Worm (Caenorhabditis elegans) whole organism, L2 larva: ENCODE data around the gene C54D10.3.
A peak's percentile ranks its signal among the peaks of the same experiment; 100 is the strongest.

ENCODE experiments used
- C34F6.9 ChIP-seq: fragments of 150-350 bp; optimal IDR thresholded peaks from 2 replicates; lab custom pipeline; 2014; ENCODE audit warnings: missing biosample characterization, missing genetic modification characterization
- F13H6.1 ChIP-seq: sonication (generic microtip); optimal IDR thresholded peaks from 2 replicates; lab custom pipeline; 2016; ENCODE audit warnings: missing genetic modification characterization, missing compliant biosample characterization
- R02D3.7 ChIP-seq: fragments of 150-350 bp; optimal IDR thresholded peaks from 2 replicates; lab custom pipeline; 2014; ENCODE audit warnings: missing biosample characterization, missing genetic modification characterization
- ZK546.5 ChIP-seq: sonication (generic microtip); optimal IDR thresholded peaks from 2 replicates; lab custom pipeline; 2017; ENCODE audit warnings: missing biosample characterization, missing genetic modification characterization
- aly-2 ChIP-seq: fragments of 150-350 bp; optimal IDR thresholded peaks from 2 replicates; lab custom pipeline; 2014; ENCODE audit warnings: missing biosample characterization, missing genetic modification characterization
- ama-1 ChIP-seq: fragments of 150-350 bp; optimal IDR thresholded peaks from 2 replicates; lab custom pipeline; 2018; ENCODE audit warnings: inconsistent platforms
- ceh-16 ChIP-seq: fragments of 150-350 bp; optimal IDR thresholded peaks from 2 replicates; lab custom pipeline; 2014; ENCODE audit warnings: missing biosample characterization, missing genetic modification characterization
- crh-2 ChIP-seq: sonication (generic microtip); optimal IDR thresholded peaks from 2 replicates; lab custom pipeline; 2017; ENCODE audit warnings: missing biosample characterization, missing genetic modification characterization
- dmd-4 ChIP-seq: sonication (generic microtip); optimal IDR thresholded peaks from 2 replicates; lab custom pipeline; 2017; ENCODE audit warnings: missing biosample characterization, missing genetic modification characterization
- elt-1 ChIP-seq: fragments of 150-350 bp; optimal IDR thresholded peaks from 2 replicates; lab custom pipeline; 2014; ENCODE audit warnings: missing biosample characterization, missing genetic modification characterization
- fos-1 ChIP-seq: fragments of 150-350 bp; optimal IDR thresholded peaks from 2 replicates; lab custom pipeline; 2014; ENCODE audit warnings: missing biosample characterization, missing genetic modification characterization
- gmeb-1 ChIP-seq: fragments of 150-350 bp; optimal IDR thresholded peaks from 2 replicates; lab custom pipeline; 2014; ENCODE audit warnings: missing biosample characterization, missing genetic modification characterization
- lin-13 ChIP-seq: fragments of 150-350 bp; optimal IDR thresholded peaks from 2 replicates; lab custom pipeline; 2014; ENCODE audit warnings: missing biosample characterization, missing genetic modification reagents, missing genetic modification characterization
- lin-39 ChIP-seq: fragments of 150-350 bp; optimal IDR thresholded peaks from 2 replicates; lab custom pipeline; 2014; ENCODE audit warnings: missing biosample characterization, missing genetic modification reagents, missing genetic modification characterization
- lsy-2 ChIP-seq, 2 experiments: fragments of 150-350 bp in 1 of 2; sonication (generic microtip) in 1 of 2; optimal IDR thresholded peaks; 2 replicates each; lab custom pipeline; 2014 to 2017; ENCODE audit warnings: missing biosample characterization in 2 of 2, missing genetic modification characterization in 2 of 2
- mab-5 ChIP-seq: fragments of 150-350 bp; optimal IDR thresholded peaks from 2 replicates; lab custom pipeline; 2014; ENCODE audit warnings: missing biosample characterization, missing genetic modification characterization
- mbf-1 ChIP-seq: sonication (generic microtip); optimal IDR thresholded peaks from 2 replicates; lab custom pipeline; 2017; ENCODE audit warnings: missing biosample characterization, missing genetic modification characterization
- nhr-11 ChIP-seq: fragments of 150-350 bp; optimal IDR thresholded peaks from 2 replicates; lab custom pipeline; 2014; ENCODE audit warnings: missing biosample characterization, missing genetic modification characterization
- nhr-12 ChIP-seq: fragments of 150-350 bp; optimal IDR thresholded peaks from 2 replicates; lab custom pipeline; 2014; ENCODE audit warnings: missing biosample characterization, missing genetic modification characterization
- nhr-23 ChIP-seq: fragments of 150-350 bp; optimal IDR thresholded peaks from 2 replicates; lab custom pipeline; 2014; ENCODE audit warnings: missing biosample characterization, missing genetic modification reagents, missing genetic modification characterization
- nhr-237 ChIP-seq: fragments of 150-350 bp; optimal IDR thresholded peaks from 2 replicates; lab custom pipeline; 2014; ENCODE audit warnings: missing biosample characterization, missing genetic modification characterization
- nhr-25 ChIP-seq: fragments of 150-350 bp; sonication (generic microtip); optimal IDR thresholded peaks from 3 replicates; lab custom pipeline; 2014; ENCODE audit warnings: missing biosample characterization, missing genetic modification characterization
- peb-1 ChIP-seq: fragments of 150-350 bp; optimal IDR thresholded peaks from 2 replicates; lab custom pipeline; 2014; ENCODE audit warnings: missing biosample characterization, missing genetic modification characterization
- sem-4 ChIP-seq: fragments of 150-350 bp; optimal IDR thresholded peaks from 2 replicates; lab custom pipeline; 2014; ENCODE audit warnings: missing biosample characterization, missing genetic modification reagents, missing genetic modification characterization
- skn-1 ChIP-seq: sonication (generic microtip); optimal IDR thresholded peaks from 2 replicates; lab custom pipeline; 2017; ENCODE audit warnings: missing biosample characterization, missing genetic modification characterization
- sma-9 ChIP-seq, 2 experiments: fragments of 150-350 bp in 1 of 2; sonication (generic microtip) in 1 of 2; optimal IDR thresholded peaks; 2 replicates each; lab custom pipeline; 2014 to 2016; ENCODE audit warnings: missing genetic modification characterization in 2 of 2, mild to moderate bottlenecking in 1 of 2, missing biosample characterization in 1 of 2, missing compliant biosample characterization in 1 of 2, missing genetic modification reagents in 1 of 2, moderate library complexity in 1 of 2
- snpc-4 ChIP-seq: fragments of 150-350 bp; optimal IDR thresholded peaks from 2 replicates; lab custom pipeline; 2014; ENCODE audit warnings: missing biosample characterization, missing genetic modification characterization
- unc-39 ChIP-seq: fragments of 150-350 bp; optimal IDR thresholded peaks from 2 replicates; lab custom pipeline; 2014; ENCODE audit warnings: missing biosample characterization, missing genetic modification characterization
- unc-55 ChIP-seq: fragments of 150-350 bp; sonication (generic microtip); optimal IDR thresholded peaks from 3 replicates; lab custom pipeline; 2014; ENCODE audit warnings: missing biosample characterization, missing genetic modification reagents, missing genetic modification characterization
- unc-62 ChIP-seq: fragments of 150-350 bp; optimal IDR thresholded peaks from 2 replicates; lab custom pipeline; 2014; ENCODE audit warnings: missing biosample characterization, missing genetic modification reagents, missing genetic modification characterization
- ztf-1 ChIP-seq: fragments of 200-800 bp; sonication (Bioruptor generic); conservative IDR thresholded peaks from 2 replicates; pipeline ENCODE4 v1.3.6; 2022; ENCODE audit warnings: missing genetic modification characterization, missing compliant biosample characterization
- ztf-11 ChIP-seq: sonication (generic microtip); optimal IDR thresholded peaks from 2 replicates; lab custom pipeline; 2017; ENCODE audit warnings: missing biosample characterization, missing genetic modification characterization
- ztf-4 ChIP-seq: fragments of 150-350 bp; optimal IDR thresholded peaks from 2 replicates; lab custom pipeline; 2014; ENCODE audit warnings: missing biosample characterization, missing genetic modification characterization

The C54D10.3 gene

ce11 chrV:12415656-12416055 is 2.7 kb upstream of the C54D10.3 start, which contains the start of gene cdr-2:
Gene cdr-2 (minus strand): TSS chrV:12415709.
- TF ChIP-seq peb-1 (tag; lab: Kevin White, UChicago) = no peak
- TF ChIP-seq unc-39 (tag; lab: Kevin White, UChicago) = no peak
- TF ChIP-seq snpc-4 (tag; lab: Kevin White, UChicago) = no peak
- TF ChIP-seq sma-9 (GFP tag; optimal IDR thresholded peaks at IDR 0.05; lab: Kevin White, UChicago) = peak; percentile 63
- TF ChIP-seq sma-9 (tag; optimal IDR thresholded peaks at IDR 0.05; lab: Kevin White, UChicago) = no peak
- peak; percentile 81 for TF ChIP-seq fos-1 (tag; lab: Kevin White, UChicago)

DNA sequence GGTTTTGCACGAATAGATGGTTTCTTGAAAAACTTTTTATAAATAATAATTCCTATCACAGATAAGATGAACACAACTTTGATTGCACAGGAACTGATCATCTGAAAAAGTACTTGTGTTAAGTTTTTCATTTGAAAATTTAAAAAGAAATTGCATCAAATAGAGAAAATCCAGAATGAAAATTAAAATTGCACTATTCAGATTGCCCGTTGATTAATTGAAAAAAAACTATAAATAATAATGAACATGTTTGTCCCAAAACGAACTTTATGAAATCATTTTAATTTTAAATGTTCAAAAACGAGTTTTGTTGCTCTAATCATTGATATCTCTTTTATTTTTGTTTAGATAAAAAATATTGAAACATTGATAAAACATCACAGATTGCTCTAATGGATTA is 1.1 kb upstream of the C54D10.3 start, which contains the start of gene cdr-3:
Gene cdr-3 (minus strand): TSS at position 101 of the 400 bp plus-strand sequence.
- TF ChIP-seq nhr-12 (tag; lab: Kevin White, UChicago) (no peak), ztf-1 (GFP tag; lab: Robert Waterston, UW) (no peak), snpc-4 (tag; lab: Kevin White, UChicago) (no peak), mab-5 (tag; lab: Kevin White, UChicago) (no peak), aly-2 (tag; lab: Kevin White, UChicago) (no peak), fos-1 (tag; lab: Kevin White, UChicago) (no peak), skn-1 (no peak), F13H6.1 (tag; lab: Kevin White, UChicago) (no peak), nhr-11 (tag; lab: Kevin White, UChicago) (no peak)

- TF ChIP-seq ztf-4 (tag; lab: Kevin White, UChicago) = no peak
- no peak for TF ChIP-seq ztf-11 (tag; lab: Kevin White, UChicago)
- TF ChIP-seq nhr-237 (tag; lab: Kevin White, UChicago) = no peak
- TF ChIP-seq lin-39 (tag; lab: Kevin White, UChicago) = no peak
- no peak for TF ChIP-seq elt-1 (tag; lab: Kevin White, UChicago)
- TF ChIP-seq unc-39 (tag; lab: Kevin White, UChicago) = no peak
- TF ChIP-seq sma-9 (GFP tag; optimal IDR thresholded peaks at IDR 0.05; lab: Kevin White, UChicago) = no peak
- TF ChIP-seq sma-9 (tag; optimal IDR thresholded peaks at IDR 0.05; lab: Kevin White, UChicago) = no peak
- no peak for TF ChIP-seq C34F6.9
- TF ChIP-seq nhr-25 (tag; lab: Kevin White, UChicago) = no peak
- no peak for TF ChIP-seq ztf-1 (GFP tag; lab: Robert Waterston, UW)
- TF ChIP-seq, all 48 proteins: peak for 0
Measured at ce11 chrV:12420843-12421242, 2.5 kb downstream of the C54D10.3 start, which contains the start of gene C54D10.4. Gene C54D10.4 (minus strand): TSS chrV:12420943.

DNA sequence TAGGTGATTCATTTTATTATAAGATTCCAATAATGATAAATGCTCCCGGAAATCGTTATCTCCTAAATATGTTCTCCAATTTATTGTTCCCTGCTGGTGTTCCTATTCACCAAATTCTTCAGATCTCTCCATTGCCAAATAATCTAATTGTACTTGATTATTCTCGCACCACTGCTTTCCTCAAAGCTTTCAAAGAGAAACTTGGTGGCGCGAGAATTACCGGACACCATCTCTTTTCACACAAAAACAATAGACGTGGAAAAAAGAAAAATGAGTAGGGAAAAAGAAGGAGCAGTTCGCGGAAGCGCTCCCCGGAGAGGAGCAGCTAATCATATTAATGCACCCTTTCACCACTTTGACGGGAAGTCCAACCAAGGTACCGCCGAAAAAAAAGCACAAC is 3.0 kb downstream of the C54D10.3 start:
- TF ChIP-seq unc-62 (no peak), sma-9 (GFP tag; optimal IDR thresholded peaks at IDR 0.05; lab: Kevin White, UChicago) (no peak), sma-9 (tag; optimal IDR thresholded peaks at IDR 0.05; lab: Kevin White, UChicago) (no peak), nhr-25 (tag; lab: Kevin White, UChicago) (no peak), mbf-1 (tag; lab: Kevin White, UChicago) (no peak), unc-55 (no peak), aly-2 (tag; lab: Kevin White, UChicago) (no peak), dmd-4 (no peak), ztf-1 (GFP tag; lab: Robert Waterston, UW) (no peak), sem-4 (tag; lab: Kevin White, UChicago) (no peak), lsy-2 (tag; optimal IDR thresholded peaks at IDR 0.05; lab: Kevin White, UChicago) (no peak), mab-5 (tag; lab: Kevin White, UChicago) (no peak), gmeb-1 (tag; lab: Kevin White, UChicago) (no peak), C34F6.9 (no peak)

- no peak for TF ChIP-seq nhr-237 (tag; lab: Kevin White, UChicago)
- TF ChIP-seq nhr-25 (tag; lab: Kevin White, UChicago) = no peak
- no peak for TF ChIP-seq ZK546.5 (tag; lab: Kevin White, UChicago)
- TF ChIP-seq nhr-23 (tag; lab: Kevin White, UChicago) = no peak
- TF ChIP-seq ztf-11 (tag; lab: Kevin White, UChicago) = no peak
- TF ChIP-seq ztf-1 (GFP tag; lab: Robert Waterston, UW) = no peak
- no peak for TF ChIP-seq ceh-16 (tag; lab: Kevin White, UChicago)
Measured at ce11 chrV:12427826-12428225, 9.4 kb downstream of the C54D10.3 start.

DNA sequence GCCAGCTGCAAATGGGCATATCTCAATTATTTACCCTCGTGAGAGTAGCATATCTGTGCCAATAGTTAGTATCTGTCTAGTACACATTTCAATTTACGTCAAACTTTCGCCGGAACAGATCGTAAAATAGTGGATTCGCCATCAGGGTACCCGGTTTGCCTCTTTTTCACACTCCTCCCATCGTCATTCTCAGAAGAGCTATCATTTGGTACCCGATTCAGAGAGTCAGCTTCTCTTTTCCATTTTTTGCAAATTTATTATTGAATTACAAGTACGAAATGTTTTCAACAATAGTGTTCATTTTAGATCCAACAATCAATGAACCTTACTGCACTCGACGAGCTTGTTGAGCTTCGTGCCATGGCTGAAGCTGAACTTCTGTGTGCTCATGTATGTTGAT is 10.6 kb downstream of the C54D10.3 start, which contains the start of gene C54D10.5:
Gene C54D10.5 (plus strand): TSS at position 301 of the 400 bp plus-strand sequence.
- TF ChIP-seq unc-55 (no peak), lsy-2 (tag; optimal IDR thresholded peaks at IDR 0.05; lab: Kevin White, UChicago) (no peak), aly-2 (tag; lab: Kevin White, UChicago) (no peak), nhr-23 (tag; lab: Kevin White, UChicago) (no peak), R02D3.7 (tag; lab: Kevin White, UChicago) (no peak), crh-2 (tag; lab: Kevin White, UChicago) (no peak), F13H6.1 (tag; lab: Kevin White, UChicago) (no peak), sem-4 (tag; lab: Kevin White, UChicago) (no peak), ztf-4 (tag; lab: Kevin White, UChicago) (no peak), ama-1 (no peak), fos-1 (tag; lab: Kevin White, UChicago) (no peak), lin-13 (GFP tag; lab: Kevin White, UChicago) (no peak), nhr-12 (tag; lab: Kevin White, UChicago) (no peak), unc-62 (no peak)
